Worm (Caenorhabditis elegans) whole organism, L1 larva: ENCODE data around the gene Y56A3A.30.

Experiments used
- ama-1 ChIP-seq: fragments of 150-350 bp; optimal IDR thresholded peaks from 2 replicates; lab custom pipeline; 2014
- dpl-1 ChIP-seq, 3 experiments: fragments of 150-350 bp in 2 of 3; sonication (generic microtip) in 1 of 3; optimal IDR thresholded peaks; 2 replicates each; lab custom pipeline; 2014 to 2017; ENCODE audit warnings: missing biosample characterization in 3 of 3, missing genetic modification characterization in 3 of 3, missing genetic modification reagents in 3 of 3
- efl-3 ChIP-seq: fragments of 200-800 bp; sonication (Bioruptor generic); optimal IDR thresholded peaks from 2 replicates; lab custom pipeline; 2018; ENCODE audit warnings: mild to moderate bottlenecking, missing genetic modification characterization, missing compliant biosample characterization
- lin-39 ChIP-seq: fragments of 150-350 bp; optimal IDR thresholded peaks from 2 replicates; lab custom pipeline; 2014; ENCODE audit warnings: missing biosample characterization, missing genetic modification reagents, missing genetic modification characterization
- lir-3 ChIP-seq: sonication (generic microtip); optimal IDR thresholded peaks from 2 replicates; lab custom pipeline; 2016; ENCODE audit warnings: mild to moderate bottlenecking, missing genetic modification characterization, moderate library complexity, missing compliant biosample characterization; ENCODE audit not compliant: poor library complexity
- skn-1 ChIP-seq: fragments of 150-350 bp; optimal IDR thresholded peaks from 2 replicates; lab custom pipeline; 2014; ENCODE audit warnings: missing biosample characterization, missing genetic modification characterization
- zip-4 ChIP-seq: fragments of 200-800 bp; sonication (Bioruptor generic); optimal IDR thresholded peaks from 2 replicates; lab custom pipeline; 2018; ENCODE audit warnings: mild to moderate bottlenecking, missing genetic modification characterization, moderate library complexity, missing compliant biosample characterization
- ztf-11 ChIP-seq, 2 experiments: sonication (generic microtip); optimal IDR thresholded peaks; 2 replicates each; lab custom pipeline; 2016 to 2017; ENCODE audit warnings: missing genetic modification characterization in 2 of 2, missing biosample characterization in 1 of 2, missing compliant biosample characterization in 1 of 2
- ztf-4 ChIP-seq: fragments of 150-350 bp; optimal IDR thresholded peaks from 2 replicates; lab custom pipeline; 2014; ENCODE audit warnings: missing biosample characterization, missing genetic modification characterization

DNA sequence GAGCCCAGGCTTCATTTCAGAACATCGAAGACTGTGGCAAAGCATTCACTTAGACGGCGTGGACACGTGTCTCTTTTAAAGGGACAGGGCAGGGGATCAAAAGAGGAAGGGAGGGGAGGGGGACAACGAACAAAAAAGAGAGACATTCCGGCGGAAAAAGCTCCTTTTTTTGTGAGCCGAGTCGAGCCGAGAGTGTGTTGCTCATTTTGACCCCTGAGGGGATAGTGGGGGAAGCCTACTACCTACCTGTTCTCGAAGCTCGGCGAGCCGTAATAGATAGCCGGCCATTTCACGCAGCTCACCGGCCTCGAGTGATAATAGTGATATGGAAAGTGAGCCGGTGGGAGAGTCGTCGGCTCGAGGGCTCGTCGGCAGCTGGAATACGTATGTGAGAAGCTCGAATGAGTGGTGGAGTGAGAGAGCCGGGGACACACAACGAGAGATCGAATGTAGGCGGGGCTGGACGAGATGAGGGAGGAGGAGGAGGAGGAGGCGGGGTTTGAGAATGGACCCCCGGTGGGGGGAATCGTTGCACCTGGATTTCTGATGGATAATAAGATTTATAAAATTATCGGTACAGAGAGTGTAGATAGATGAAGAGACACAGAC lies 42.1 kb downstream of the Y56A3A.30 start:
- TF ChIP-seq efl-3 (no peak), skn-1 (no peak), lir-3 (tag; lab: Kevin White, UChicago) (no peak), ztf-4 (tag; lab: Kevin White, UChicago) (no peak), ztf-11 (tag; optimal IDR thresholded peaks at IDR 0.05; lab: Kevin White, UChicago) (no peak), lin-39 (no peak), ama-1 (lab: Kevin White, UChicago) (no peak), dpl-1 (GFP tag; optimal IDR thresholded peaks at IDR 0.05; lab: Kevin White, UChicago) (no peak), zip-4 (no peak)
